Fruit fly (Drosophila melanogaster): ENCODE measurements around the gene Lkr.

Lkr gene

dm6 chr3L:5563309-5564182 lies 34.4 kb upstream of the Lkr start, which contains the start of the genes ScsbetaG and Sras (continued):
- TF ChIP-seq CG8290 (GFP tag; optimal IDR thresholded peaks at IDR 0.05) (no peak), CG8290 (tag; optimal IDR thresholded peaks at IDR 0.05) (peak in 1 of 2 experiments; percentile 63), B-H1 (GFP tag; IDR thresholded peaks at IDR 0.05) (no peak), crp (GFP tag; optimal IDR thresholded peaks at IDR 0.05) (peak; percentile 95 to 100), ftz-f1 (GFP tag; optimal IDR thresholded peaks at IDR 0.05) (peak; percentile 48), Hr78 (GFP tag; optimal IDR thresholded peaks at IDR 0.05) (peak in 1 of 2 experiments; percentile 14), Med (GFP tag) (peak; percentile 62), CG34422 (GFP tag; IDR thresholded peaks at IDR 0.05) (peak; percentile 65; the same call in 1 of the 3 replicates), sr (GFP tag; IDR thresholded peaks at IDR 0.05) (no peak), CG15514 (GFP tag; optimal IDR thresholded peaks at IDR 0.05) (peak; percentile 99), CG16863 (GFP tag; optimal IDR thresholded peaks at IDR 0.05) (no peak), B-H2 (GFP tag; optimal IDR thresholded peaks at IDR 0.05) (peak; percentile 11), trem (tag; optimal IDR thresholded peaks at IDR 0.05) (peak; percentile 44), CG3995 (GFP tag; optimal IDR thresholded peaks at IDR 0.05) (peak; percentile 49), CG13624 (GFP tag; optimal IDR thresholded peaks at IDR 0.05) (peak; percentile 7), HmgZ (tag; optimal IDR thresholded peaks at IDR 0.05) (peak; percentile 66), unc-4 (GFP tag; IDR thresholded peaks at IDR 0.05; ENCODE audit: partially characterized antibody) (peak; percentile 51), zen2 (GFP tag; IDR thresholded peaks at IDR 0.05; ENCODE audit: partially characterized antibody) (peak; percentile 22; the same call in 1 of the 3 replicates), exex (tag; optimal IDR thresholded peaks at IDR 0.05) (no peak), BtbVII (GFP tag; optimal IDR thresholded peaks at IDR 0.05) (no peak), BEAF-32 (GFP tag; optimal IDR thresholded peaks at IDR 0.05) (peak; percentile 47), ac (GFP tag; optimal IDR thresholded peaks at IDR 0.05) (no peak), E2f2 (GFP tag; IDR thresholded peaks at IDR 0.05) (peak; percentile 75), Max (GFP tag; optimal IDR thresholded peaks at IDR 0.05) (no peak), CG1603 (tag; optimal IDR thresholded peaks at IDR 0.05) (peak; percentile 65), Dref (GFP tag; IDR thresholded peaks at IDR 0.05) (0 out of 2 replicates have a peak, but pooled peaks have one; percentile 37), D (optimal IDR thresholded peaks at IDR 0.05) (peak; percentile 75), D (GFP tag; optimal IDR thresholded peaks at IDR 0.05) (no peak), Sin3A (optimal IDR thresholded peaks at IDR 0.05) (peak; percentile 53), jumu (GFP tag; optimal IDR thresholded peaks at IDR 0.05) (no peak), sna (GFP tag; IDR thresholded peaks at IDR 0.05; ENCODE audit: partially characterized antibody) (peak; percentile 37; the same call in 1 of the 2 replicates), Ptx1 (GFP tag; IDR thresholded peaks at IDR 0.05) (no peak), nmo (GFP tag; optimal IDR thresholded peaks at IDR 0.05) (peak; percentile 38), amos (GFP tag; IDR thresholded peaks at IDR 0.05; ENCODE audit: partially characterized antibody) (peak; percentile 52; the same call in 1 of the 2 replicates), knrl (GFP tag; IDR thresholded peaks at IDR 0.05; ENCODE audit: partially characterized antibody) (0 out of 3 replicates have a peak, but pooled peaks have one; percentile 28), stwl (tag; optimal IDR thresholded peaks at IDR 0.05) (peak; percentile 69), chinmo (GFP tag; IDR thresholded peaks at IDR 0.05; ENCODE audit: partially characterized antibody) (peak; percentile 49; the same call in 1 of the 4 replicates), CG42726 (GFP tag; IDR thresholded peaks at IDR 0.05; ENCODE audit: partially characterized antibody) (0 out of 2 replicates have a peak, but pooled peaks have one; percentile 30), row (GFP tag; IDR thresholded peaks at IDR 0.05) (peak; percentile 36; the same call in 2 of the 3 replicates), Sry-δ (GFP tag; optimal IDR thresholded peaks at IDR 0.05) (peak; percentile 4), CG14710 (tag; optimal IDR thresholded peaks at IDR 0.05) (peak; percentile 24), Deaf1 (tag; optimal IDR thresholded peaks at IDR 0.05) (peak; percentile 49), hbn (GFP tag; IDR thresholded peaks at IDR 0.05; ENCODE audit: partially characterized antibody) (peak; percentile 35; the same call in 1 of the 2 replicates), CG2202 (tag; optimal IDR thresholded peaks at IDR 0.05) (no peak), Doc3 (GFP tag; IDR thresholded peaks at IDR 0.05; ENCODE audit: partially characterized antibody) (peak; percentile 43; the same call in 1 of the 3 replicates), tx (GFP tag; optimal IDR thresholded peaks at IDR 0.05) (no peak), nerfin-1 (tag; optimal IDR thresholded peaks at IDR 0.05) (peak; percentile 26)

Data from whole organism, embryonic.